Worm (Caenorhabditis elegans) whole organism, L3 larva: Measurements from ENCODE around the gene sdz-11.

Source experiments
- aly-2 ChIP-seq: fragments of 150-350 bp; optimal IDR thresholded peaks from 2 replicates; lab custom pipeline; 2014; ENCODE audit warnings: missing biosample characterization, missing genetic modification characterization
- ceh-16 ChIP-seq: sonication (generic microtip); optimal IDR thresholded peaks from 2 replicates; lab custom pipeline; 2017; ENCODE audit warnings: missing biosample characterization, missing genetic modification characterization
- fkh-10 ChIP-seq: sonication (generic microtip); optimal IDR thresholded peaks from 2 replicates; lab custom pipeline; 2017; ENCODE audit warnings: missing biosample characterization, missing genetic modification reagents, missing genetic modification characterization
- nhr-11 ChIP-seq: fragments of 150-350 bp; optimal IDR thresholded peaks from 2 replicates; lab custom pipeline; 2014; ENCODE audit warnings: missing biosample characterization, missing genetic modification characterization
- nhr-237 ChIP-seq: fragments of 150-350 bp; optimal IDR thresholded peaks from 2 replicates; lab custom pipeline; 2014; ENCODE audit warnings: missing biosample characterization, missing genetic modification characterization
- nhr-28 ChIP-seq: fragments of 150-350 bp; optimal IDR thresholded peaks from 2 replicates; lab custom pipeline; 2014; ENCODE audit warnings: missing biosample characterization, missing genetic modification characterization
- nhr-76 ChIP-seq: fragments of 150-350 bp; sonication (generic microtip); optimal IDR thresholded peaks from 5 replicates; lab custom pipeline; 2014; ENCODE audit warnings: missing biosample characterization, missing genetic modification characterization
- pqm-1 ChIP-seq: fragments of 150-350 bp; optimal IDR thresholded peaks from 2 replicates; lab custom pipeline; 2017; ENCODE audit warnings: missing biosample characterization, missing genetic modification characterization, inconsistent platforms
- skn-1 ChIP-seq: fragments of 150-350 bp; optimal IDR thresholded peaks from 2 replicates; lab custom pipeline; 2014; ENCODE audit warnings: missing biosample characterization, missing genetic modification characterization
- zag-1 ChIP-seq: fragments of 150-350 bp; optimal IDR thresholded peaks from 2 replicates; lab custom pipeline; 2014; ENCODE audit warnings: missing biosample characterization, missing genetic modification characterization
- ztf-4 ChIP-seq: fragments of 150-350 bp; optimal IDR thresholded peaks from 2 replicates; lab custom pipeline; 2014; ENCODE audit warnings: missing biosample characterization, missing genetic modification characterization

- no peak for TF ChIP-seq nhr-11
- no peak for TF ChIP-seq aly-2
- no peak for TF ChIP-seq nhr-28
- no peak for TF ChIP-seq ztf-4 (tag; lab: Kevin White, UChicago)
- TF ChIP-seq zag-1, result no peak
- TF ChIP-seq nhr-76 (tag; lab: Kevin White, UChicago), result no peak
- no peak for TF ChIP-seq skn-1 (tag; lab: Kevin White, UChicago)
- TF ChIP-seq ceh-16, result no peak
- TF ChIP-seq nhr-237 (tag; lab: Kevin White, UChicago), result no peak
- TF ChIP-seq pqm-1, result no peak
- TF ChIP-seq fkh-10 (GFP tag; lab: Kevin White, UChicago), result no peak
Measured at ce11 chrII:3727996-3728395, 24.1 kb downstream of the sdz-11 start, which contains the start of gene C46E10.8.
